Worm (Caenorhabditis elegans) whole organism, late embryonic: ENCODE results near the gene ZK666.12.

ENCODE experiments used
- C08G9.2 ChIP-seq: sonication (generic microtip); optimal IDR thresholded peaks from 2 replicates; lab custom pipeline; 2016; ENCODE audit warnings: mild to moderate bottlenecking, missing genetic modification characterization, moderate library complexity, missing compliant biosample characterization
- C38D4.7 ChIP-seq: fragments of 200-800 bp; sonication (Bioruptor generic); optimal IDR thresholded peaks from 2 replicates; lab custom pipeline; 2018; ENCODE audit warnings: mild to moderate bottlenecking, missing genetic modification characterization, moderate library complexity, missing compliant biosample characterization
- F13H6.1 ChIP-seq: sonication (generic microtip); optimal IDR thresholded peaks from 2 replicates; lab custom pipeline; 2016; ENCODE audit warnings: missing genetic modification characterization, missing compliant biosample characterization
- K02D7.2 ChIP-seq: sonication (generic microtip); optimal IDR thresholded peaks from 2 replicates; lab custom pipeline; 2017; ENCODE audit warnings: mild to moderate bottlenecking, missing genetic modification characterization, missing compliant biosample characterization
- T23F11.4 ChIP-seq: fragments of 200-800 bp; sonication (Bioruptor generic); optimal IDR thresholded peaks from 2 replicates; lab custom pipeline; 2018; ENCODE audit warnings: mild to moderate bottlenecking, missing genetic modification characterization, missing compliant biosample characterization
- ama-1 ChIP-seq: fragments of 150-350 bp; optimal IDR thresholded peaks from 2 replicates; lab custom pipeline; 2014
- ceh-18 ChIP-seq: sonication (generic microtip); optimal IDR thresholded peaks from 2 replicates; lab custom pipeline; 2016; ENCODE audit warnings: missing genetic modification characterization, missing compliant biosample characterization
- ceh-19 ChIP-seq: fragments of 200-800 bp; sonication (Bioruptor generic); optimal IDR thresholded peaks from 2 replicates; lab custom pipeline; 2018; ENCODE audit warnings: mild to moderate bottlenecking, missing genetic modification characterization, missing compliant biosample characterization
- ceh-22 ChIP-seq: sonication (generic microtip); optimal IDR thresholded peaks from 2 replicates; lab custom pipeline; 2017; ENCODE audit warnings: missing biosample characterization, missing genetic modification characterization
- ceh-24 ChIP-seq: sonication (generic microtip); optimal IDR thresholded peaks from 2 replicates; lab custom pipeline; 2016; ENCODE audit warnings: mild to moderate bottlenecking, missing genetic modification characterization, missing compliant biosample characterization
- ceh-31 ChIP-seq: sonication (generic microtip); optimal IDR thresholded peaks from 2 replicates; lab custom pipeline; 2016; ENCODE audit warnings: missing genetic modification characterization, missing compliant biosample characterization
- ceh-34 ChIP-seq: sonication (generic microtip); optimal IDR thresholded peaks from 2 replicates; lab custom pipeline; 2016; ENCODE audit warnings: mild to moderate bottlenecking, missing genetic modification characterization, missing compliant biosample characterization
- ceh-48 ChIP-seq: sonication (generic microtip); optimal IDR thresholded peaks from 2 replicates; lab custom pipeline; 2016; ENCODE audit warnings: missing genetic modification characterization, inconsistent platforms, missing compliant biosample characterization
- ceh-9 ChIP-seq: sonication (generic microtip); optimal IDR thresholded peaks from 2 replicates; lab custom pipeline; 2016; ENCODE audit warnings: mild to moderate bottlenecking, missing genetic modification characterization, inconsistent platforms, missing compliant biosample characterization
- che-1 ChIP-seq: sonication (generic microtip); optimal IDR thresholded peaks from 2 replicates; lab custom pipeline; 2016; ENCODE audit warnings: mild to moderate bottlenecking, missing genetic modification characterization, missing compliant biosample characterization
- dve-1 ChIP-seq: sonication (generic microtip); optimal IDR thresholded peaks from 2 replicates; lab custom pipeline; 2017; ENCODE audit warnings: antibody characterized with exemption, mild to moderate bottlenecking, missing genetic modification characterization, missing compliant biosample characterization
- elt-2 ChIP-seq: sonication (generic microtip); optimal IDR thresholded peaks from 2 replicates; lab custom pipeline; 2016; ENCODE audit warnings: missing genetic modification reagents, missing genetic modification characterization, missing compliant biosample characterization
- ets-4 ChIP-seq: sonication (generic microtip); optimal IDR thresholded peaks from 2 replicates; lab custom pipeline; 2016; ENCODE audit warnings: missing genetic modification characterization, missing compliant biosample characterization
- eyg-1 ChIP-seq: sonication (generic microtip); optimal IDR thresholded peaks from 2 replicates; lab custom pipeline; 2016; ENCODE audit warnings: missing genotype, missing genetic modification characterization, missing compliant biosample characterization
- fkh-10 ChIP-seq: fragments of 150-350 bp; optimal IDR thresholded peaks from 2 replicates; lab custom pipeline; 2014; ENCODE audit warnings: missing biosample characterization, missing genetic modification reagents, missing genetic modification characterization
- fkh-6 ChIP-seq: sonication (generic microtip); optimal IDR thresholded peaks from 2 replicates; lab custom pipeline; 2016; ENCODE audit warnings: missing genetic modification characterization, missing compliant biosample characterization
- hlh-13 ChIP-seq: fragments of 200-800 bp; sonication (Bioruptor generic); optimal IDR thresholded peaks from 2 replicates; lab custom pipeline; 2018; ENCODE audit warnings: mild to moderate bottlenecking, missing genetic modification characterization, missing compliant biosample characterization
- hlh-6 ChIP-seq: sonication (generic microtip); optimal IDR thresholded peaks from 2 replicates; lab custom pipeline; 2016; ENCODE audit warnings: missing genotype, missing genetic modification characterization, missing compliant biosample characterization
- lim-6 ChIP-seq: sonication (generic microtip); optimal IDR thresholded peaks from 2 replicates; lab custom pipeline; 2016; ENCODE audit warnings: missing genetic modification characterization, missing compliant biosample characterization
- mec-3 ChIP-seq: sonication (generic microtip); optimal IDR thresholded peaks from 2 replicates; lab custom pipeline; 2016; ENCODE audit warnings: borderline replicate concordance, missing genetic modification characterization, missing compliant biosample characterization
- pag-3 ChIP-seq: sonication (generic microtip); optimal IDR thresholded peaks from 2 replicates; lab custom pipeline; 2016; ENCODE audit warnings: missing compliant biosample characterization, missing genetic modification characterization, borderline replicate concordance
- pha-4 ChIP-seq: fragments of 150-350 bp; optimal IDR thresholded peaks from 2 replicates; lab custom pipeline; 2018; ENCODE audit warnings: missing biosample characterization, missing genetic modification reagents, missing genetic modification characterization
- pros-1 ChIP-seq: fragments of 150-350 bp; optimal IDR thresholded peaks from 2 replicates; lab custom pipeline; 2014; ENCODE audit warnings: missing biosample characterization, missing genetic modification reagents, missing genetic modification characterization
- rnt-1 ChIP-seq: sonication (generic microtip); optimal IDR thresholded peaks from 2 replicates; lab custom pipeline; 2016; ENCODE audit warnings: missing genetic modification characterization, missing compliant biosample characterization
- sdc-2 ChIP-seq: sonication (generic microtip); optimal IDR thresholded peaks from 2 replicates; lab custom pipeline; 2016; ENCODE audit warnings: missing genotype, missing genetic modification characterization, missing compliant biosample characterization
- sox-4 ChIP-seq: sonication (generic microtip); optimal IDR thresholded peaks from 2 replicates; lab custom pipeline; 2017; ENCODE audit warnings: mild to moderate bottlenecking, missing genetic modification characterization, inconsistent platforms, missing compliant biosample characterization
- ttx-3 ChIP-seq: sonication (generic microtip); optimal IDR thresholded peaks from 2 replicates; lab custom pipeline; 2016; ENCODE audit warnings: missing genetic modification reagents, missing genetic modification characterization, missing compliant biosample characterization
- unc-42 ChIP-seq: sonication (generic microtip); optimal IDR thresholded peaks from 2 replicates; lab custom pipeline; 2016; ENCODE audit warnings: missing genotype, missing genetic modification characterization, missing compliant biosample characterization
- unc-86 ChIP-seq: sonication (generic microtip); optimal IDR thresholded peaks from 2 replicates; lab custom pipeline; 2016; ENCODE audit warnings: missing genetic modification characterization, missing compliant biosample characterization
- zip-5 ChIP-seq: sonication (generic microtip); optimal IDR thresholded peaks from 2 replicates; lab custom pipeline; 2016; ENCODE audit warnings: missing genetic modification characterization, missing compliant biosample characterization
- ztf-16 ChIP-seq: sonication (generic microtip); optimal IDR thresholded peaks from 2 replicates; lab custom pipeline; 2017; ENCODE audit warnings: missing genetic modification characterization, missing compliant biosample characterization

The ZK666.12 gene

ce11 chrII:10449707-10450106, 46.3 kb upstream of the ZK666.12 start, which contains the start of gene lin-56:
Gene lin-56, plus strand, starts transcription at chrII:10450007.
- no peak for TF ChIP-seq ceh-22 (tag; lab: Kevin White, UChicago)
- TF ChIP-seq ceh-34 (tag; lab: Kevin White, UChicago), result no peak
- no peak for TF ChIP-seq ama-1 (lab: Kevin White, UChicago)
- TF ChIP-seq ttx-3 (tag; lab: Kevin White, UChicago), result no peak
- no peak for TF ChIP-seq hlh-6 (tag; lab: Kevin White, UChicago)
- TF ChIP-seq lim-6 (tag; lab: Kevin White, UChicago), result no peak
- no peak for TF ChIP-seq C38D4.7 (GFP tag; lab: Kevin White, UChicago)

DNA sequence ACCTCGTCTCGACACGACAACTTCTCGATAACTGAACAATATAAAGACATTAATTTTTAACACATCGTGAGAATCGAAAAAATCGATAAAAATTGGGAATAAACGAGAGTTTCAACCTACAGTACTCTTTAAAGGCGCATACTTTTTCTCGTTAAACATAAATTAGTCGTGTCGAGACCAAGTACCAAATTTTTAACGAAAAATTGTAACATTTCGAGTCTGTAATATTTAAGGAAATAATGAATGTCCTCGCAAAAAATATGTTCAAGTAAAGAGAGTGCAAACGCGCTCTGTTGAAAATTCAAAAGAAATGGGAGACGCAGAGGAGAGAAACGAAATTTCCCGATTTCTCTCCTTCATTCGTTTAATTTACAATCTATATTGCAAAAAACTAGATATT, 45.7 kb upstream of the ZK666.12 start:
- TF ChIP-seq elt-2 (tag; lab: Kevin White, UChicago) (no peak), fkh-10 (no peak), dve-1 (tag; lab: Kevin White, UChicago) (no peak)

DNA sequence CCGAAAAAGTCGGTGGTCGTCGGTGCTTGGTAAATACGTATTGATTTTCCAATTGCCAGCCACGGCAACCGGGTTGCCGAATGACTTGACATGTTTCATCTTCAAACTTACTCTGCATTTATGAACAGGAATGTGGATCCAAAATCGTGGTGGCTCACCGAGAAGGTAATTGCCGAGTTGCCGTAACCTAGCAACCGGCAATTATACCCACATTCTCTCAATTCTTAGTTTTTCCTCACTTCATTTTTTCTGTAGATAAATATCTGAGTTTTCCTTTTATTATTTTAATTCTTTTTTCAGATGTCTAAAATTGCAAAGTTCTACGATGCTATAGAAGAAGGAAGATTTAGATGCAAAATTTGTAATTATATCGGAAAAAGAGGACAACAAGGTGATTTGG, 43.4 kb upstream of the ZK666.12 start, which contains the start of gene ZK673.4:
TSS of gene ZK673.4 (plus strand) at position 301 of the 400 bp plus-strand sequence.
- no peak for TF ChIP-seq fkh-10
- TF ChIP-seq ceh-48 (tag; lab: Kevin White, UChicago), result no peak
- no peak for TF ChIP-seq dve-1 (tag; lab: Kevin White, UChicago)
- no peak for TF ChIP-seq ceh-22 (tag; lab: Kevin White, UChicago)
- TF ChIP-seq sdc-2 (tag; lab: Kevin White, UChicago), result no peak
- no peak for TF ChIP-seq hlh-13 (GFP tag; lab: Kevin White, UChicago)
- no peak for TF ChIP-seq rnt-1 (tag; lab: Kevin White, UChicago)
- no peak for TF ChIP-seq che-1 (tag; lab: Kevin White, UChicago)
- TF ChIP-seq eyg-1 (tag; lab: Kevin White, UChicago), result no peak
- no peak for TF ChIP-seq ceh-9 (tag; lab: Kevin White, UChicago)
- no peak for TF ChIP-seq zip-5 (tag; lab: Kevin White, UChicago)
- TF ChIP-seq ceh-31, result no peak

- TF ChIP-seq ets-4, result no peak
- TF ChIP-seq pag-3 (tag; lab: Kevin White, UChicago), result no peak
- no peak for TF ChIP-seq ceh-18 (tag; lab: Kevin White, UChicago)
- no peak for TF ChIP-seq C08G9.2 (tag; lab: Kevin White, UChicago)
- no peak for TF ChIP-seq pros-1 (tag; lab: Kevin White, UChicago)
- no peak for TF ChIP-seq sox-4 (tag; lab: Kevin White, UChicago)
- no peak for TF ChIP-seq unc-86
- TF ChIP-seq ceh-24 (tag; lab: Kevin White, UChicago), result no peak
- TF ChIP-seq unc-42 (tag; lab: Kevin White, UChicago), result no peak
- TF ChIP-seq ztf-16 (tag; lab: Kevin White, UChicago), result no peak
- no peak for TF ChIP-seq fkh-6 (tag; lab: Kevin White, UChicago)
- TF ChIP-seq ceh-48 (tag; lab: Kevin White, UChicago), result no peak
- TF ChIP-seq che-1 (tag; lab: Kevin White, UChicago), result no peak
- no peak for TF ChIP-seq F13H6.1 (tag; lab: Kevin White, UChicago)
- TF ChIP-seq mec-3, result no peak
- no peak for TF ChIP-seq K02D7.2
- no peak for TF ChIP-seq T23F11.4 (GFP tag; lab: Kevin White, UChicago)
- no peak for TF ChIP-seq pha-4 (tag; lab: Kevin White, UChicago)
- no peak for TF ChIP-seq ceh-19 (GFP tag; lab: Kevin White, UChicago)
Measured at ce11 chrII:10456979-10457378, 39.0 kb upstream of the ZK666.12 start, which contains the start of gene ZK673.11. Gene ZK673.11, plus strand, starts transcription at chrII:10457279.
